Fruit fly (Drosophila melanogaster): Measurements from ENCODE around the gene CG34250.
A peak's percentile ranks its signal among the peaks of the same experiment; 100 is the strongest.

CG34250 gene

DNA sequence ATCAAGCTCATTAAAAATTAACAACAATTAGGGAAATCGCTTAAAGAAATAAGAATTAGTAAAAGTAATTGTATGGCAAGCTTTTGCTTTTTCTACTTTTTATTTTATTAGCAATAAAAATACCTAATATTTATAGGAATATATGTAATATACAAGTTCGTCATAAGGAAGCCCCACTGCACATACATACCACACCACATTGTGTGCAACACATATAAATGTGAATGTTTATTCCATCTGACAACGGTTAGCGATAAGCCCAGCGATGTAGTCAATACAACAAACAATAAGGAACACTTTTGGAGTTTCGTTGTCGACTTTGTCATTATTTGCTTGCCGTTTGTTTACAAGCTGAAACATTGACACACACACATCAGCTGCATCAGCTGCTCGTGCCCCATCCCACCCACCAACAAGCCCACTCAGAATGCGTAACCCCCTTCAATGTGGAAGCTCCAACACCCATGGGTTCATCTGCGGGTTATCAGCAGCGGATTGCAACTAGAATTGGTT lies 9.3 kb downstream of the CG34250 start (continued):
- peak; percentile 45 for TF ChIP-seq CG8944 (GFP tag; optimal IDR thresholded peaks at IDR 0.05)
- TF ChIP-seq CG3407 (GFP tag; optimal IDR thresholded peaks at IDR 0.05) = peak; percentile 98
- peak; percentile 70 for TF ChIP-seq Sry-β (GFP tag; optimal IDR thresholded peaks at IDR 0.05)
- no peak for TF ChIP-seq cad (GFP tag; optimal IDR thresholded peaks at IDR 0.05)
- TF ChIP-seq hb (GFP tag; IDR thresholded peaks at IDR 0.05; ENCODE audit: partially characterized antibody) = no peak
- TF ChIP-seq onecut (GFP tag; IDR thresholded peaks at IDR 0.05) = peak; percentile 84
- peak; percentile 46 for TF ChIP-seq croc (GFP tag; conservative IDR thresholded peaks at IDR 0.05)
- TF ChIP-seq CG10431 (GFP tag; optimal IDR thresholded peaks at IDR 0.05) = peak; percentile 95
- no peak for TF ChIP-seq CG15479 (GFP tag; optimal IDR thresholded peaks at IDR 0.05)
- peak; percentile 55; the same call in 1 of the 2 replicates for TF ChIP-seq CG17328 (GFP tag; IDR thresholded peaks at IDR 0.05)
- peak; percentile 73 for TF ChIP-seq YL-1 (GFP tag; optimal IDR thresholded peaks at IDR 0.05)
- TF ChIP-seq zfh1 (GFP tag; IDR thresholded peaks at IDR 0.05) = peak; percentile 81
- TF ChIP-seq seq (GFP tag; IDR thresholded peaks at IDR 0.05) = no peak
- TF ChIP-seq CG7556 (GFP tag; optimal IDR thresholded peaks at IDR 0.05) = peak; percentile 81
- no peak for TF ChIP-seq D19B (GFP tag; optimal IDR thresholded peaks at IDR 0.05)
- peak; percentile 68 for TF ChIP-seq CG33213 (GFP tag; optimal IDR thresholded peaks at IDR 0.05)
- no peak for TF ChIP-seq crol (GFP tag; IDR thresholded peaks at IDR 0.05)
- TF ChIP-seq CG12236 (GFP tag; optimal IDR thresholded peaks at IDR 0.05) = peak; percentile 86
- peak; percentile 66 for TF ChIP-seq CG10979 (tag; optimal IDR thresholded peaks at IDR 0.05)
- no peak for TF ChIP-seq al (GFP tag; IDR thresholded peaks at IDR 0.05)
- peak; percentile 55 for TF ChIP-seq pnt (GFP tag; optimal IDR thresholded peaks at IDR 0.05)
- TF ChIP-seq CG12391 (tag; optimal IDR thresholded peaks at IDR 0.05) = peak; percentile 63
- TF ChIP-seq Meics (GFP tag; optimal IDR thresholded peaks at IDR 0.05) = peak; percentile 2
- no peak for TF ChIP-seq Opbp (GFP tag; IDR thresholded peaks at IDR 0.05; ENCODE audit: partially characterized antibody)
- peak; percentile 63 for TF ChIP-seq CG11504 (tag; optimal IDR thresholded peaks at IDR 0.05)
- no peak; the same call in 2 of the 3 replicates for TF ChIP-seq so (GFP tag; IDR thresholded peaks at IDR 0.05)
- TF ChIP-seq MTF-1 (GFP tag; optimal IDR thresholded peaks at IDR 0.05; ENCODE audit: borderline replicate concordance) = peak; percentile 96
- peak; percentile 39 for TF ChIP-seq Max (GFP tag; optimal IDR thresholded peaks at IDR 0.05)
- TF ChIP-seq CG12299 (tag; optimal IDR thresholded peaks at IDR 0.05) = peak; percentile 83
- no peak for TF ChIP-seq tll (GFP tag; optimal IDR thresholded peaks at IDR 0.05)
- peak; percentile 94 for TF ChIP-seq CG7745 (tag; optimal IDR thresholded peaks at IDR 0.05)
- TF ChIP-seq CG8290 (GFP tag; optimal IDR thresholded peaks at IDR 0.05) = peak; percentile 63
- peak; percentile 77 to 96 for TF ChIP-seq CG8290 (tag; optimal IDR thresholded peaks at IDR 0.05)
- TF ChIP-seq gcm (GFP tag; optimal IDR thresholded peaks at IDR 0.05) = peak; percentile 91
- TF ChIP-seq CG2116 (GFP tag; optimal IDR thresholded peaks at IDR 0.05) = peak; percentile 51
- no peak for TF ChIP-seq dati (GFP tag; IDR thresholded peaks at IDR 0.05)
- no peak for TF ChIP-seq pan (optimal IDR thresholded peaks at IDR 0.05)
- peak in 1 of 2 experiments; percentile 26 for TF ChIP-seq pan (GFP tag; optimal IDR thresholded peaks at IDR 0.05 in 1 of 2, IDR thresholded peaks at IDR 0.05 in 1 of 2)
- TF ChIP-seq caup (GFP tag; optimal IDR thresholded peaks at IDR 0.05; ENCODE audit: severe bottlenecking) = peak; percentile 51
- TF ChIP-seq Rfx (GFP tag; IDR thresholded peaks at IDR 0.05) = no peak
- no peak for TF ChIP-seq vfl (GFP tag; optimal IDR thresholded peaks at IDR 0.05)
- TF ChIP-seq row (GFP tag; IDR thresholded peaks at IDR 0.05) = peak; percentile 54; the same call in 2 of the 3 replicates
- TF ChIP-seq Eip74EF (GFP tag; optimal IDR thresholded peaks at IDR 0.05) = peak in 1 of 2 experiments; percentile 91
- no peak for TF ChIP-seq CG8765 (GFP tag; IDR thresholded peaks at IDR 0.05)
- TF ChIP-seq ci (GFP tag; IDR thresholded peaks at IDR 0.05) = peak; percentile 94
- peak; percentile 59 for TF ChIP-seq CTCF (GFP tag; optimal IDR thresholded peaks at IDR 0.05)
- 0 out of 2 replicates have a peak, but pooled peaks have one; percentile 5 for TF ChIP-seq CG5953 (GFP tag; IDR thresholded peaks at IDR 0.05)
- TF ChIP-seq tgo (GFP tag; IDR thresholded peaks at IDR 0.05) = no peak
- no peak for TF ChIP-seq inv (GFP tag; IDR thresholded peaks at IDR 0.05; ENCODE audit: partially characterized antibody)
- TF ChIP-seq CG42726 (GFP tag; IDR thresholded peaks at IDR 0.05; ENCODE audit: partially characterized antibody) = no peak
- peak; percentile 74 for TF ChIP-seq CG15011 (GFP tag; optimal IDR thresholded peaks at IDR 0.05)
